Fruit fly (Drosophila melanogaster) whole organism, embryonic: ENCODE measurements around the gene CG10337.

Experiments used
- BEAF-32 ChIP-seq: fragments of 200-800 bp; sonication (Bioruptor generic); optimal IDR thresholded peaks from 3 replicates; lab custom pipeline; 2017; ENCODE audit warnings: missing biosample characterization, missing genetic modification characterization, mild to moderate bottlenecking, moderate library complexity, missing genetic modification reagents
- CG11398 ChIP-seq: fragments of 200-800 bp; sonication (Bioruptor generic); optimal IDR thresholded peaks from 2 replicates; lab custom pipeline; 2016; ENCODE audit warnings: missing biosample characterization, missing genetic modification characterization
- CG11504 ChIP-seq: fragments of 200-800 bp; sonication (Bioruptor generic); optimal IDR thresholded peaks from 3 replicates; lab custom pipeline; 2019; ENCODE audit warnings: missing biosample characterization, mild to moderate bottlenecking, missing genetic modification characterization, moderate library complexity
- CG13287 ChIP-seq: fragments of 200-800 bp; sonication (Bioruptor generic); IDR thresholded peaks from 2 replicates; pipeline ENCODE4 v1.3.6; 2022; ENCODE audit warnings: missing biosample characterization, missing genetic modification characterization; ENCODE audit not compliant: partially characterized antibody
- CG13775 ChIP-seq: fragments of 200-800 bp; sonication (Bioruptor generic); optimal IDR thresholded peaks from 3 replicates; lab custom pipeline; 2017; ENCODE audit warnings: missing biosample characterization, mild to moderate bottlenecking, missing genetic modification characterization
- CG1529 ChIP-seq: fragments of 200-800 bp; sonication (Bioruptor generic); optimal IDR thresholded peaks from 3 replicates; lab custom pipeline; 2018; ENCODE audit warnings: missing biosample characterization, missing genetic modification characterization
- CG17328 ChIP-seq: fragments of 200-800 bp; sonication (Bioruptor generic); IDR thresholded peaks from 2 replicates; pipeline ENCODE4 v1.3.6; 2022; ENCODE audit warnings: missing biosample characterization, missing genetic modification characterization
- CG17359 ChIP-seq: fragments of 200-800 bp; sonication (Bioruptor generic); optimal IDR thresholded peaks from 3 replicates; lab custom pipeline; 2018; ENCODE audit warnings: missing biosample characterization, mild to moderate bottlenecking, missing genetic modification characterization, moderate library complexity
- CG2202 ChIP-seq: fragments of 200-800 bp; sonication (Bioruptor generic); optimal IDR thresholded peaks from 2 replicates; lab custom pipeline; 2018; ENCODE audit warnings: missing biosample characterization, mild to moderate bottlenecking, missing genetic modification characterization
- CG2889 ChIP-seq: fragments of 200-800 bp; sonication (Bioruptor generic); IDR thresholded peaks from 3 replicates; pipeline ENCODE4 v1.3.6; 2022; ENCODE audit warnings: missing biosample characterization, missing genetic modification characterization
- CG31441 ChIP-seq: fragments of 200-800 bp; sonication (Bioruptor generic); IDR thresholded peaks from 2 replicates; pipeline ENCODE4 v1.3.6; 2022; ENCODE audit warnings: missing biosample characterization, missing genetic modification characterization
- CG3281 ChIP-seq: fragments of 200-800 bp; sonication (Bioruptor generic); optimal IDR thresholded peaks from 3 replicates; lab custom pipeline; 2017; ENCODE audit warnings: missing biosample characterization, mild to moderate bottlenecking, missing genetic modification characterization
- CG34422 ChIP-seq: fragments of 200-800 bp; sonication (Bioruptor generic); IDR thresholded peaks from 3 replicates; pipeline ENCODE4 v1.3.6; 2022; ENCODE audit warnings: missing biosample characterization, missing genetic modification characterization
- CG3847 ChIP-seq: fragments of 200-800 bp; sonication (Bioruptor generic); IDR thresholded peaks from 2 replicates; pipeline ENCODE4 v1.3.6; 2022; ENCODE audit warnings: missing biosample characterization, missing genetic modification characterization
- CG5180 ChIP-seq: fragments of 200-800 bp; sonication (Bioruptor generic); optimal IDR thresholded peaks from 3 replicates; lab custom pipeline; 2017; ENCODE audit warnings: missing biosample characterization, missing genetic modification characterization, mild to moderate bottlenecking, moderate library complexity, missing genetic modification reagents
- CG5245 ChIP-seq: fragments of 200-800 bp; sonication (Bioruptor generic); optimal IDR thresholded peaks from 3 replicates; lab custom pipeline; 2016; ENCODE audit warnings: missing biosample characterization, missing genetic modification characterization
- CG5953 ChIP-seq: fragments of 200-800 bp; sonication (Bioruptor generic); IDR thresholded peaks from 2 replicates; pipeline ENCODE4 v1.3.6; 2022; ENCODE audit warnings: missing biosample characterization, missing genetic modification characterization
- CG6654 ChIP-seq: fragments of 200-800 bp; sonication (Bioruptor generic); optimal IDR thresholded peaks from 2 replicates; lab custom pipeline; 2017; ENCODE audit warnings: missing biosample characterization, mild to moderate bottlenecking, missing genetic modification characterization
- CG6854 ChIP-seq: fragments of 200-800 bp; sonication (Bioruptor generic); optimal IDR thresholded peaks from 3 replicates; lab custom pipeline; 2017; ENCODE audit warnings: missing biosample characterization, mild to moderate bottlenecking, missing genetic modification characterization
- CG7271 ChIP-seq: fragments of 200-800 bp; sonication (Bioruptor generic); optimal IDR thresholded peaks from 2 replicates; lab custom pipeline; 2018; ENCODE audit warnings: missing biosample characterization, mild to moderate bottlenecking, missing genetic modification characterization, moderate library complexity
- CG8290 ChIP-seq, 3 experiments: fragments of 200-800 bp; sonication (Bioruptor generic); optimal IDR thresholded peaks; 2 replicates each; lab custom pipeline; 2016 to 2019; ENCODE audit warnings: missing biosample characterization in 3 of 3, missing genetic modification characterization in 3 of 3, mild to moderate bottlenecking in 2 of 3, moderate library complexity in 1 of 3
- CTCF ChIP-seq: fragments of 200-800 bp; sonication (Bioruptor generic); optimal IDR thresholded peaks from 2 replicates; lab custom pipeline; 2017; ENCODE audit warnings: missing biosample characterization, mild to moderate bottlenecking, missing genetic modification characterization, moderate library complexity
- Ets97D ChIP-seq: fragments of 200-800 bp; sonication (Bioruptor generic); optimal IDR thresholded peaks from 3 replicates; lab custom pipeline; 2016; ENCODE audit warnings: missing biosample characterization, missing genetic modification characterization
- Fer1 ChIP-seq: fragments of 200-800 bp; sonication (Bioruptor generic); optimal IDR thresholded peaks from 2 replicates; lab custom pipeline; 2017; ENCODE audit warnings: missing biosample characterization, mild to moderate bottlenecking, missing genetic modification characterization
- Fer2 ChIP-seq: fragments of 200-800 bp; sonication (Bioruptor generic); optimal IDR thresholded peaks from 2 replicates; lab custom pipeline; 2018; ENCODE audit warnings: missing biosample characterization, mild to moderate bottlenecking, missing genetic modification characterization, moderate library complexity
- Gsc ChIP-seq: fragments of 200-800 bp; sonication (Bioruptor generic); IDR thresholded peaks from 2 replicates; pipeline ENCODE4 v1.3.6; 2022; ENCODE audit warnings: missing biosample characterization, missing genetic modification characterization
- Gug ChIP-seq: fragments of 200-800 bp; sonication (Bioruptor generic); IDR thresholded peaks from 4 replicates; pipeline ENCODE4 v1.3.6; 2022; ENCODE audit warnings: missing biosample characterization, missing genetic modification characterization
- HLH3B ChIP-seq: fragments of 200-800 bp; sonication (Bioruptor generic); IDR thresholded peaks from 2 replicates; pipeline ENCODE4 v1.3.6; 2022; ENCODE audit warnings: missing biosample characterization, missing genetic modification characterization
- Jarid2 ChIP-seq: fragments of 200-800 bp; sonication (Bioruptor generic); optimal IDR thresholded peaks from 3 replicates; lab custom pipeline; 2017; ENCODE audit warnings: mild to moderate bottlenecking, missing biosample characterization, missing genetic modification reagents, missing genetic modification characterization
- NC2β ChIP-seq: fragments of 200-800 bp; sonication (Bioruptor generic); optimal IDR thresholded peaks from 2 replicates; lab custom pipeline; 2016; ENCODE audit warnings: missing biosample characterization, missing genetic modification characterization
- Oli ChIP-seq: fragments of 200-800 bp; sonication (Bioruptor generic); optimal IDR thresholded peaks from 2 replicates; lab custom pipeline; 2018; ENCODE audit warnings: missing biosample characterization, mild to moderate bottlenecking, missing genetic modification characterization, moderate library complexity
- Rx ChIP-seq: fragments of 200-800 bp; sonication (Bioruptor generic); IDR thresholded peaks from 2 replicates; pipeline ENCODE4 v1.3.6; 2022; ENCODE audit warnings: missing biosample characterization, missing genetic modification characterization
- YL-1 ChIP-seq: fragments of 200-800 bp; sonication (Bioruptor generic); optimal IDR thresholded peaks from 3 replicates; lab custom pipeline; 2017; ENCODE audit warnings: missing biosample characterization, mild to moderate bottlenecking, missing genetic modification characterization
- bbx ChIP-seq: fragments of 200-800 bp; sonication (Bioruptor generic); IDR thresholded peaks from 2 replicates; pipeline ENCODE4 v1.3.6; 2022; ENCODE audit warnings: missing biosample characterization, missing genetic modification characterization; ENCODE audit not compliant: partially characterized antibody
- eyg ChIP-seq: fragments of 200-800 bp; sonication (Bioruptor generic); optimal IDR thresholded peaks from 3 replicates; lab custom pipeline; 2016; ENCODE audit warnings: missing biosample characterization, missing genetic modification characterization
- ftz-f1 ChIP-seq: fragments of 200-800 bp; sonication (Bioruptor generic); optimal IDR thresholded peaks from 2 replicates; lab custom pipeline; 2016; ENCODE audit warnings: missing biosample characterization, missing genetic modification characterization
- hth ChIP-seq: fragments of >200 bp; optimal IDR thresholded peaks from 2 replicates; lab custom pipeline; 2017; ENCODE audit warnings: inconsistent platforms
- klu ChIP-seq: fragments of 200-800 bp; sonication (Bioruptor generic); IDR thresholded peaks from 2 replicates; pipeline ENCODE4 v1.3.6; 2022; ENCODE audit warnings: missing biosample characterization, missing genetic modification characterization
- nmo ChIP-seq: fragments of 200-800 bp; sonication (Bioruptor generic); optimal IDR thresholded peaks from 2 replicates; lab custom pipeline; 2018; ENCODE audit warnings: missing biosample characterization, mild to moderate bottlenecking, missing genetic modification characterization, moderate library complexity
- pan ChIP-seq, 4 experiments: fragments of >200 bp in 3 of 4; fragments of 200-800 bp in 1 of 4; sonication (Bioruptor generic) in 1 of 4; optimal IDR thresholded peaks in 3 of 4; IDR thresholded peaks in 1 of 4; 2 replicates each; pipeline versions ENCODE4 v1.3.6 to Lab custom; 2017 to 2022; ENCODE audit warnings: missing biosample characterization in 2 of 4, missing genetic modification characterization in 2 of 4, mixed read lengths in 1 of 4
- pnt ChIP-seq: fragments of 200-800 bp; sonication (Bioruptor generic); optimal IDR thresholded peaks from 3 replicates; lab custom pipeline; 2016; ENCODE audit warnings: missing biosample characterization, missing genetic modification characterization
- pum ChIP-seq: fragments of 200-800 bp; sonication (Bioruptor generic); optimal IDR thresholded peaks from 2 replicates; lab custom pipeline; 2016; ENCODE audit warnings: missing biosample characterization, missing genetic modification characterization
- row ChIP-seq: fragments of 200-800 bp; sonication (Bioruptor generic); IDR thresholded peaks from 3 replicates; pipeline ENCODE4 v1.3.6; 2022; ENCODE audit warnings: missing biosample characterization, missing genetic modification characterization
- salm ChIP-seq: fragments of 200-800 bp; sonication (Bioruptor generic); optimal IDR thresholded peaks from 2 replicates; lab custom pipeline; 2018; ENCODE audit warnings: missing biosample characterization, mild to moderate bottlenecking, missing genetic modification characterization
- sc ChIP-seq, 3 experiments: fragments of >200 bp in 2 of 3; fragments of 200-800 bp in 1 of 3; sonication (Bioruptor generic) in 1 of 3; optimal IDR thresholded peaks; 2 replicates in 2 of 3; 3 replicates in 1 of 3; lab custom pipeline; 2017; ENCODE audit warnings: mild to moderate bottlenecking in 1 of 3, missing biosample characterization in 1 of 3, missing genetic modification characterization in 1 of 3, missing genetic modification reagents in 1 of 3
- sim ChIP-seq: fragments of 200-800 bp; sonication (Bioruptor generic); IDR thresholded peaks from 2 replicates; pipeline ENCODE4 v1.3.6; 2022; ENCODE audit warnings: missing biosample characterization, missing genetic modification characterization
- slou ChIP-seq: fragments of 200-800 bp; sonication (Bioruptor generic); optimal IDR thresholded peaks from 3 replicates; lab custom pipeline; 2016; ENCODE audit warnings: missing biosample characterization, missing genetic modification characterization
- sr ChIP-seq: fragments of 200-800 bp; sonication (Bioruptor generic); IDR thresholded peaks from 3 replicates; pipeline ENCODE4 v1.3.6; 2022; ENCODE audit warnings: missing biosample characterization, missing genetic modification characterization
- trh ChIP-seq: fragments of 200-800 bp; sonication (Bioruptor generic); optimal IDR thresholded peaks from 2 replicates; lab custom pipeline; 2016; ENCODE audit warnings: missing biosample characterization, missing genetic modification characterization
- zf30C ChIP-seq: fragments of 200-800 bp; sonication (Bioruptor generic); optimal IDR thresholded peaks from 3 replicates; lab custom pipeline; 2018; ENCODE audit warnings: missing biosample characterization, mild to moderate bottlenecking, missing genetic modification characterization

CG10337 gene

DNA sequence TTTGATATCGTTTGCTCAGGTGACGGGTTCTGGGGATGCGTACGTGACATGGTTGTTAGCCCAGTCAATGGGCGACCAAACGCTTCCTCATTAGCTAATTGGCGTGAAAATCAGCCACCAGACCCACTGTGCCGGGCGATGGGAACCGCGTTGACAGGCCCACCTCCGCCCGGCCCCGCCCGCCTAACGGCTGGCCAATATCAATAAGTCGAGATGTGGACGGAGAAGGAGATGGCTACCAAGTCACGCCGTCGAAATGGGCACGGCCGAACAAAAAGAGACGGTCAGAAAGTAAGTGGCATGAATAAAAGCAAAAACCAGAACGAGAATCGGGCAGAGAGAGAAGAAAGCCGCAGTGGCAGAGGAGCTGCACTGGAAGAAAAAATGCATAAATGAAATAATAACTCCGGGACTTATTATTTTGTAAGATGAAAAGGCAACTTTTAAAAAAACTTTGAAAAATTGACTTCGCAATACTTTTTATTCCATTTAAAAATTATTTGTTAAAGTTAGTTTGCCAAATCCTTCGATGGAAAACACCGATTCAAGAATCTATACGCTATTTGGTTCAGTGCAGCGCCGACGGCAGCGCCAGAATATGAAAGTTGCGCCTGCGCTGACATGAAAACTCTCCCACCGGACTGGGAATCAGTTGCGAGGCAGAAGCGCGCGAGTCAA, 8.8 kb downstream of the CG10337 start, which contains the start of gene CG13082 (continued):
- TF ChIP-seq CG5180 (GFP tag; lab: Kevin White, UChicago) = no peak
- TF ChIP-seq CG2202 (tag; lab: Kevin White, UChicago) = peak; percentile 58
- peak; percentile 37 for TF ChIP-seq pum (GFP tag; lab: Kevin White, UChicago)
- no peak for TF ChIP-seq CTCF (GFP tag; lab: Kevin White, UChicago)
- no peak for TF ChIP-seq Fer1 (GFP tag; lab: Kevin White, UChicago)
- TF ChIP-seq NC2β (GFP tag; lab: Kevin White, UChicago) = no peak
- TF ChIP-seq CG3847 = no peak
- peak; percentile 4; the same call in 1 of the 2 replicates for TF ChIP-seq sim
- no peak for TF ChIP-seq YL-1 (GFP tag; lab: Kevin White, UChicago)
- peak; percentile 75 for TF ChIP-seq zf30C
- TF ChIP-seq row (GFP tag; lab: Robert Waterston, UW) = peak; percentile 61
- no peak for TF ChIP-seq CG34422
- no peak for TF ChIP-seq CG2889 (GFP tag; lab: Robert Waterston, UW)
- no peak for TF ChIP-seq sr (GFP tag; lab: Robert Waterston, UW)
- TF ChIP-seq CG13775 (GFP tag; lab: Kevin White, UChicago) = peak; percentile 54
- peak; percentile 36 for TF ChIP-seq CG5245 (GFP tag; lab: Kevin White, UChicago)
- peak; percentile 20 for TF ChIP-seq Jarid2 (GFP tag; lab: Kevin White, UChicago)
- TF ChIP-seq sc (optimal IDR thresholded peaks at IDR 0.05; lab: Kevin White, UChicago) = no peak
- peak; percentile 61 for TF ChIP-seq sc (GFP tag; optimal IDR thresholded peaks at IDR 0.05; lab: Kevin White, UChicago)
- TF ChIP-seq ftz-f1 = no peak
- TF ChIP-seq CG13287 (GFP tag; lab: Robert Waterston, UW) = no peak
- peak; percentile 78 for TF ChIP-seq nmo (GFP tag; lab: Kevin White, UChicago)
- peak; percentile 45 for TF ChIP-seq CG17328 (GFP tag; lab: Robert Waterston, UW)
- TF ChIP-seq klu (GFP tag; lab: Robert Waterston, UW) = no peak
- no peak for TF ChIP-seq Gug (GFP tag; lab: Robert Waterston, UW)
- no peak for TF ChIP-seq trh (GFP tag; lab: Kevin White, UChicago)
- no peak for TF ChIP-seq Rx (GFP tag; lab: Robert Waterston, UW)
- TF ChIP-seq CG31441 (GFP tag; lab: Robert Waterston, UW) = peak; percentile 63
- TF ChIP-seq CG1529 (GFP tag; lab: Kevin White, UChicago) = peak; percentile 49
- peak; percentile 50 for TF ChIP-seq Oli (tag; lab: Kevin White, UChicago)
- no peak for TF ChIP-seq CG7271 (tag; lab: Kevin White, UChicago)
- TF ChIP-seq Gsc (GFP tag; lab: Robert Waterston, UW) = no peak
- TF ChIP-seq Ets97D (GFP tag; lab: Kevin White, UChicago) = no peak
- TF ChIP-seq CG6854 (GFP tag; lab: Kevin White, UChicago) = no peak
- no peak for TF ChIP-seq HLH3B (GFP tag; lab: Robert Waterston, UW)
- peak; percentile 33 for TF ChIP-seq CG6654 (GFP tag; lab: Kevin White, UChicago)
- TF ChIP-seq bbx = no peak
- TF ChIP-seq CG5953 = no peak
- TF ChIP-seq pnt (GFP tag; lab: Kevin White, UChicago) = peak; percentile 5
- TF ChIP-seq CG3281 (GFP tag; lab: Kevin White, UChicago) = no peak
- TF ChIP-seq CG11504 = peak; percentile 64
- no peak for TF ChIP-seq hth (lab: Kevin White, UChicago)
- TF ChIP-seq pan (optimal IDR thresholded peaks at IDR 0.05; lab: Kevin White, UChicago) = no peak
- TF ChIP-seq pan (GFP tag; optimal IDR thresholded peaks at IDR 0.05 in 1 of 2, IDR thresholded peaks at IDR 0.05 in 1 of 2) = no peak
- peak; percentile 26 for TF ChIP-seq CG8290 (GFP tag; optimal IDR thresholded peaks at IDR 0.05; lab: Kevin White, UChicago)
- no peak for TF ChIP-seq CG8290 (tag; optimal IDR thresholded peaks at IDR 0.05; lab: Kevin White, UChicago)
- TF ChIP-seq Fer2 (tag; lab: Kevin White, UChicago) = no peak
- no peak for TF ChIP-seq slou (GFP tag; lab: Kevin White, UChicago)
- no peak for TF ChIP-seq CG11398 (GFP tag; lab: Kevin White, UChicago)
- TF ChIP-seq CG17359 = peak; percentile 11
- TF ChIP-seq BEAF-32 (GFP tag; lab: Kevin White, UChicago) = no peak
- no peak for TF ChIP-seq salm
- TF ChIP-seq eyg (GFP tag; lab: Kevin White, UChicago) = no peak
